Worm (Caenorhabditis elegans) whole organism, L2 larva: Measurements from ENCODE around the gene F48G7.7.
A peak's percentile ranks its signal among the peaks of the same experiment; 100 is the strongest.

ENCODE experiments used
- C34F6.9 ChIP-seq: fragments of 150-350 bp; optimal IDR thresholded peaks from 2 replicates; lab custom pipeline; 2014; ENCODE audit warnings: missing biosample characterization, missing genetic modification characterization
- F13H6.1 ChIP-seq: sonication (generic microtip); optimal IDR thresholded peaks from 2 replicates; lab custom pipeline; 2016; ENCODE audit warnings: missing genetic modification characterization, missing compliant biosample characterization
- R02D3.7 ChIP-seq: fragments of 150-350 bp; optimal IDR thresholded peaks from 2 replicates; lab custom pipeline; 2014; ENCODE audit warnings: missing biosample characterization, missing genetic modification characterization
- alr-1 ChIP-seq: fragments of 150-350 bp; optimal IDR thresholded peaks from 2 replicates; lab custom pipeline; 2014; ENCODE audit warnings: missing biosample characterization, missing genetic modification characterization
- blmp-1 ChIP-seq: sonication (generic microtip); optimal IDR thresholded peaks from 2 replicates; lab custom pipeline; 2017; ENCODE audit warnings: missing genetic modification characterization, mild to moderate bottlenecking, missing compliant biosample characterization, antibody characterized with exemption, moderate library complexity; ENCODE audit not compliant: insufficient read depth
- ceh-16 ChIP-seq: fragments of 150-350 bp; optimal IDR thresholded peaks from 2 replicates; lab custom pipeline; 2014; ENCODE audit warnings: missing biosample characterization, missing genetic modification characterization
- ceh-82 ChIP-seq: fragments of 150-350 bp; optimal IDR thresholded peaks from 2 replicates; lab custom pipeline; 2014; ENCODE audit warnings: missing biosample characterization, missing genetic modification characterization
- crh-2 ChIP-seq: sonication (generic microtip); optimal IDR thresholded peaks from 2 replicates; lab custom pipeline; 2017; ENCODE audit warnings: missing biosample characterization, missing genetic modification characterization
- egl-27 ChIP-seq: sonication (generic microtip); optimal IDR thresholded peaks from 3 replicates; lab custom pipeline; 2017; ENCODE audit warnings: missing biosample characterization, missing genetic modification reagents, missing genetic modification characterization
- elt-1 ChIP-seq: fragments of 150-350 bp; optimal IDR thresholded peaks from 2 replicates; lab custom pipeline; 2014; ENCODE audit warnings: missing biosample characterization, missing genetic modification characterization
- elt-3 ChIP-seq: sonication (generic microtip); optimal IDR thresholded peaks from 2 replicates; lab custom pipeline; 2017; ENCODE audit warnings: missing biosample characterization, missing genetic modification characterization
- fos-1 ChIP-seq: fragments of 150-350 bp; optimal IDR thresholded peaks from 2 replicates; lab custom pipeline; 2014; ENCODE audit warnings: missing biosample characterization, missing genetic modification characterization
- gmeb-1 ChIP-seq: fragments of 150-350 bp; optimal IDR thresholded peaks from 2 replicates; lab custom pipeline; 2014; ENCODE audit warnings: missing biosample characterization, missing genetic modification characterization
- lsy-2 ChIP-seq, 2 experiments: fragments of 150-350 bp in 1 of 2; sonication (generic microtip) in 1 of 2; optimal IDR thresholded peaks; 2 replicates each; lab custom pipeline; 2014 to 2017; ENCODE audit warnings: missing biosample characterization in 2 of 2, missing genetic modification characterization in 2 of 2
- mab-5 ChIP-seq: fragments of 150-350 bp; optimal IDR thresholded peaks from 2 replicates; lab custom pipeline; 2014; ENCODE audit warnings: missing biosample characterization, missing genetic modification characterization
- mbf-1 ChIP-seq: sonication (generic microtip); optimal IDR thresholded peaks from 2 replicates; lab custom pipeline; 2017; ENCODE audit warnings: missing biosample characterization, missing genetic modification characterization
- mdl-1 ChIP-seq, 2 experiments: fragments of 150-350 bp in 1 of 2; sonication (generic microtip) in 1 of 2; optimal IDR thresholded peaks; 2 replicates each; lab custom pipeline; 2017; ENCODE audit warnings: missing biosample characterization in 2 of 2, missing genetic modification characterization in 2 of 2
- nhr-10 ChIP-seq: sonication (generic microtip); optimal IDR thresholded peaks from 2 replicates; lab custom pipeline; 2017; ENCODE audit warnings: missing biosample characterization, missing genetic modification characterization
- nhr-11 ChIP-seq: fragments of 150-350 bp; optimal IDR thresholded peaks from 2 replicates; lab custom pipeline; 2014; ENCODE audit warnings: missing biosample characterization, missing genetic modification characterization
- nhr-12 ChIP-seq: fragments of 150-350 bp; optimal IDR thresholded peaks from 2 replicates; lab custom pipeline; 2014; ENCODE audit warnings: missing biosample characterization, missing genetic modification characterization
- nhr-129 ChIP-seq: fragments of 150-350 bp; optimal IDR thresholded peaks from 2 replicates; lab custom pipeline; 2014; ENCODE audit warnings: missing biosample characterization, missing genetic modification characterization
- nhr-21 ChIP-seq: fragments of 150-350 bp; optimal IDR thresholded peaks from 2 replicates; lab custom pipeline; 2014; ENCODE audit warnings: missing biosample characterization, missing genetic modification characterization
- nhr-23 ChIP-seq: fragments of 150-350 bp; optimal IDR thresholded peaks from 2 replicates; lab custom pipeline; 2014; ENCODE audit warnings: missing biosample characterization, missing genetic modification reagents, missing genetic modification characterization
- nhr-237 ChIP-seq: fragments of 150-350 bp; optimal IDR thresholded peaks from 2 replicates; lab custom pipeline; 2014; ENCODE audit warnings: missing biosample characterization, missing genetic modification characterization
- nhr-6 ChIP-seq: fragments of 150-350 bp; optimal IDR thresholded peaks from 2 replicates; lab custom pipeline; 2014; ENCODE audit warnings: missing biosample characterization, missing genetic modification characterization
- nhr-77 ChIP-seq: fragments of 150-350 bp; optimal IDR thresholded peaks from 2 replicates; lab custom pipeline; 2014; ENCODE audit warnings: missing biosample characterization, missing genetic modification characterization
- sem-4 ChIP-seq: fragments of 150-350 bp; optimal IDR thresholded peaks from 2 replicates; lab custom pipeline; 2014; ENCODE audit warnings: missing biosample characterization, missing genetic modification reagents, missing genetic modification characterization
- skn-1 ChIP-seq: sonication (generic microtip); optimal IDR thresholded peaks from 2 replicates; lab custom pipeline; 2017; ENCODE audit warnings: missing biosample characterization, missing genetic modification characterization
- sma-3 ChIP-seq: sonication (generic microtip); optimal IDR thresholded peaks from 2 replicates; lab custom pipeline; 2016; ENCODE audit warnings: missing genetic modification reagents, missing genetic modification characterization, missing compliant biosample characterization
- sma-9 ChIP-seq, 2 experiments: fragments of 150-350 bp in 1 of 2; sonication (generic microtip) in 1 of 2; optimal IDR thresholded peaks; 2 replicates each; lab custom pipeline; 2014 to 2016; ENCODE audit warnings: missing genetic modification characterization in 2 of 2, mild to moderate bottlenecking in 1 of 2, missing biosample characterization in 1 of 2, missing compliant biosample characterization in 1 of 2, missing genetic modification reagents in 1 of 2, moderate library complexity in 1 of 2
- snpc-4 ChIP-seq: fragments of 150-350 bp; optimal IDR thresholded peaks from 2 replicates; lab custom pipeline; 2014; ENCODE audit warnings: missing biosample characterization, missing genetic modification characterization
- unc-39 ChIP-seq: fragments of 150-350 bp; optimal IDR thresholded peaks from 2 replicates; lab custom pipeline; 2014; ENCODE audit warnings: missing biosample characterization, missing genetic modification characterization
- unc-62 ChIP-seq: fragments of 150-350 bp; optimal IDR thresholded peaks from 2 replicates; lab custom pipeline; 2014; ENCODE audit warnings: missing biosample characterization, missing genetic modification reagents, missing genetic modification characterization
- ztf-1 ChIP-seq: fragments of 200-800 bp; sonication (Bioruptor generic); conservative IDR thresholded peaks from 2 replicates; pipeline ENCODE4 v1.3.6; 2022; ENCODE audit warnings: missing genetic modification characterization, missing compliant biosample characterization
- ztf-11 ChIP-seq: sonication (generic microtip); optimal IDR thresholded peaks from 2 replicates; lab custom pipeline; 2017; ENCODE audit warnings: missing biosample characterization, missing genetic modification characterization

The F48G7.7 gene

ce11 chrV:619054-619453 lies 7.2 kb downstream of the F48G7.7 start, which contains the start of gene F48G7.4 (continued):
- TF ChIP-seq nhr-12 (tag; lab: Kevin White, UChicago) (no peak), ztf-1 (GFP tag; lab: Robert Waterston, UW) (no peak), F13H6.1 (tag; lab: Kevin White, UChicago) (peak; percentile 74), unc-62 (GFP tag; lab: Kevin White, UChicago) (peak; percentile 58), alr-1 (tag; lab: Kevin White, UChicago) (no peak), C34F6.9 (tag; lab: Kevin White, UChicago) (peak; percentile 88), ceh-82 (tag; lab: Kevin White, UChicago) (no peak), lsy-2 (tag; optimal IDR thresholded peaks at IDR 0.05; lab: Kevin White, UChicago) (peak in 1 of 2 experiments; percentile 83), unc-39 (tag; lab: Kevin White, UChicago) (no peak), sma-9 (GFP tag; optimal IDR thresholded peaks at IDR 0.05; lab: Kevin White, UChicago) (peak; percentile 91), sma-9 (tag; optimal IDR thresholded peaks at IDR 0.05; lab: Kevin White, UChicago) (no peak), egl-27 (tag; lab: Kevin White, UChicago) (peak; percentile 82), mab-5 (tag; lab: Kevin White, UChicago) (peak; percentile 8), nhr-6 (tag; lab: Kevin White, UChicago) (peak; percentile 87), nhr-21 (tag; lab: Kevin White, UChicago) (peak; percentile 53), mdl-1 (tag; optimal IDR thresholded peaks at IDR 0.05; lab: Kevin White, UChicago) (peak; percentile 32 to 50), nhr-77 (tag; lab: Kevin White, UChicago) (no peak), snpc-4 (tag; lab: Kevin White, UChicago) (peak; percentile 32), elt-3 (tag; lab: Kevin White, UChicago) (no peak), sem-4 (tag; lab: Kevin White, UChicago) (peak; percentile 51), sma-3 (GFP tag; lab: Kevin White, UChicago) (peak; percentile 1), gmeb-1 (peak; percentile 8)

- TF ChIP-seq nhr-23, result no peak
- no peak for TF ChIP-seq gmeb-1
- no peak for TF ChIP-seq nhr-10 (tag; lab: Kevin White, UChicago)
- no peak for TF ChIP-seq mbf-1 (tag; lab: Kevin White, UChicago)
- peak in 1 of 2 experiments; percentile 29 for TF ChIP-seq lsy-2 (tag; optimal IDR thresholded peaks at IDR 0.05; lab: Kevin White, UChicago)
- no peak for TF ChIP-seq R02D3.7 (tag; lab: Kevin White, UChicago)
- TF ChIP-seq blmp-1 (tag; lab: Kevin White, UChicago), result no peak
- peak; percentile 5 for TF ChIP-seq C34F6.9 (tag; lab: Kevin White, UChicago)
- no peak for TF ChIP-seq crh-2 (tag; lab: Kevin White, UChicago)
- peak; percentile 15 for TF ChIP-seq sma-9 (GFP tag; optimal IDR thresholded peaks at IDR 0.05; lab: Kevin White, UChicago)
- no peak for TF ChIP-seq sma-9 (tag; optimal IDR thresholded peaks at IDR 0.05; lab: Kevin White, UChicago)
- no peak for TF ChIP-seq ceh-82 (tag; lab: Kevin White, UChicago)
Observed at ce11 chrV:617917-618316, 8.3 kb downstream of the F48G7.7 start.

- peak; percentile 49 for TF ChIP-seq fos-1 (tag; lab: Kevin White, UChicago)
- TF ChIP-seq crh-2 (tag; lab: Kevin White, UChicago), result no peak
- TF ChIP-seq F13H6.1 (tag; lab: Kevin White, UChicago), result no peak
- TF ChIP-seq ceh-82 (tag; lab: Kevin White, UChicago), result no peak
Observed at ce11 chrV:615275-615674, 10.9 kb downstream of the F48G7.7 start, which contains the start of gene F48G7.13. TSS of gene F48G7.13 (plus strand) at chrV:615575.

- TF ChIP-seq crh-2 (tag; lab: Kevin White, UChicago) (peak; percentile 29), sma-9 (GFP tag; optimal IDR thresholded peaks at IDR 0.05; lab: Kevin White, UChicago) (peak; percentile 57), sma-9 (tag; optimal IDR thresholded peaks at IDR 0.05; lab: Kevin White, UChicago) (no peak), elt-1 (tag; lab: Kevin White, UChicago) (no peak), fos-1 (tag; lab: Kevin White, UChicago) (peak; percentile 8), mbf-1 (tag; lab: Kevin White, UChicago) (no peak), alr-1 (tag; lab: Kevin White, UChicago) (no peak), nhr-11 (tag; lab: Kevin White, UChicago) (no peak), nhr-129 (tag; lab: Kevin White, UChicago) (peak; percentile 71), ztf-11 (no peak)
Observed at ce11 chrV:610217-610616, 16.0 kb downstream of the F48G7.7 start, which contains the start of gene nhr-90. TSS of gene nhr-90 (plus strand) at chrV:610512.

- no peak for TF ChIP-seq ceh-16 (tag; lab: Kevin White, UChicago)
- TF ChIP-seq nhr-12 (tag; lab: Kevin White, UChicago), result no peak
- TF ChIP-seq nhr-129 (tag; lab: Kevin White, UChicago), result no peak
- no peak for TF ChIP-seq elt-1 (tag; lab: Kevin White, UChicago)
- TF ChIP-seq nhr-237 (tag; lab: Kevin White, UChicago), result no peak
- no peak for TF ChIP-seq skn-1
- no peak for TF ChIP-seq sem-4 (tag; lab: Kevin White, UChicago)
- TF ChIP-seq crh-2 (tag; lab: Kevin White, UChicago), result no peak
Observed at ce11 chrV:609671-610070, 16.6 kb downstream of the F48G7.7 start, which contains the start of gene srlf-36. TSS of gene srlf-36 (minus strand) at chrV:609771.
